Fruit fly (Drosophila melanogaster) whole organism, embryonic: Measurements from ENCODE around the gene Ing5.

Experiments
- Aef1 ChIP-seq: fragments of 200-800 bp; sonication (Bioruptor generic); IDR thresholded peaks from 3 replicates; pipeline ENCODE4 v1.3.6; 2022; ENCODE audit warnings: missing biosample characterization, missing genetic modification characterization
- B-H2 ChIP-seq: fragments of 200-800 bp; sonication (Bioruptor generic); optimal IDR thresholded peaks from 2 replicates; lab custom pipeline; 2018; ENCODE audit warnings: missing biosample characterization, mild to moderate bottlenecking, missing genetic modification characterization
- BEAF-32 ChIP-seq: fragments of 200-800 bp; sonication (Bioruptor generic); optimal IDR thresholded peaks from 3 replicates; lab custom pipeline; 2017; ENCODE audit warnings: missing biosample characterization, missing genetic modification characterization, mild to moderate bottlenecking, moderate library complexity, missing genetic modification reagents
- Bdp1 ChIP-seq: fragments of 200-800 bp; sonication (Bioruptor generic); optimal IDR thresholded peaks from 3 replicates; lab custom pipeline; 2016; ENCODE audit warnings: missing biosample characterization, missing genetic modification characterization
- CG10209 ChIP-seq: fragments of 200-800 bp; sonication (Bioruptor generic); optimal IDR thresholded peaks from 3 replicates; lab custom pipeline; 2017; ENCODE audit warnings: missing biosample characterization, mild to moderate bottlenecking, missing genetic modification characterization, missing genetic modification reagents
- CG10543 ChIP-seq: fragments of 200-800 bp; sonication (Bioruptor generic); optimal IDR thresholded peaks from 3 replicates; lab custom pipeline; 2017; ENCODE audit warnings: missing biosample characterization, mild to moderate bottlenecking, missing genetic modification characterization, moderate library complexity
- CG11723 ChIP-seq: fragments of 200-800 bp; sonication (Bioruptor generic); optimal IDR thresholded peaks from 2 replicates; lab custom pipeline; 2017; ENCODE audit warnings: missing biosample characterization, mild to moderate bottlenecking, missing genetic modification characterization
- CG13775 ChIP-seq: fragments of 200-800 bp; sonication (Bioruptor generic); optimal IDR thresholded peaks from 3 replicates; lab custom pipeline; 2017; ENCODE audit warnings: missing biosample characterization, mild to moderate bottlenecking, missing genetic modification characterization
- CG1603 ChIP-seq: fragments of 200-800 bp; sonication (Bioruptor generic); optimal IDR thresholded peaks from 2 replicates; lab custom pipeline; 2019; ENCODE audit warnings: missing biosample characterization, mild to moderate bottlenecking, missing genetic modification characterization, moderate library complexity
- CG18262 ChIP-seq: fragments of 200-800 bp; optimal IDR thresholded peaks from 3 replicates; lab custom pipeline; 2019; ENCODE audit warnings: missing biosample characterization, mild to moderate bottlenecking, missing genetic modification characterization, moderate library complexity
- CG3065 ChIP-seq: fragments of 200-800 bp; sonication (Bioruptor generic); optimal IDR thresholded peaks from 2 replicates; lab custom pipeline; 2016; ENCODE audit warnings: missing biosample characterization, missing genetic modification characterization
- CG31388 ChIP-seq: fragments of 200-800 bp; sonication (Bioruptor generic); optimal IDR thresholded peaks from 2 replicates; lab custom pipeline; 2016; ENCODE audit warnings: missing biosample characterization, missing genetic modification characterization
- CG32767 ChIP-seq: fragments of 200-800 bp; sonication (Bioruptor generic); IDR thresholded peaks from 2 replicates; pipeline ENCODE4 v1.3.6; 2022; ENCODE audit warnings: missing biosample characterization, missing genetic modification characterization
- CG4424 ChIP-seq: fragments of 200-800 bp; sonication (Bioruptor generic); optimal IDR thresholded peaks from 3 replicates; lab custom pipeline; 2016; ENCODE audit warnings: missing biosample characterization, missing genetic modification characterization
- CG4617 ChIP-seq: fragments of 200-800 bp; sonication (Bioruptor generic); optimal IDR thresholded peaks from 3 replicates; lab custom pipeline; 2016; ENCODE audit warnings: missing biosample characterization, missing genetic modification characterization, borderline replicate concordance
- CG6683 ChIP-seq: fragments of 200-800 bp; sonication (Bioruptor generic); optimal IDR thresholded peaks from 2 replicates; lab custom pipeline; 2017; ENCODE audit warnings: missing biosample characterization, mild to moderate bottlenecking, missing genetic modification characterization, missing genetic modification reagents
- CG6813 ChIP-seq: fragments of 200-800 bp; sonication (Bioruptor generic); optimal IDR thresholded peaks from 2 replicates; lab custom pipeline; 2017; ENCODE audit warnings: missing biosample characterization, missing genetic modification characterization, mild to moderate bottlenecking, moderate library complexity, missing genetic modification reagents
- CG7357 ChIP-seq: fragments of 200-800 bp; sonication (Bioruptor generic); IDR thresholded peaks from 3 replicates; pipeline ENCODE4 v1.3.6; 2022; ENCODE audit warnings: missing biosample characterization, missing genetic modification characterization
- CG8388 ChIP-seq: fragments of 200-800 bp; sonication (Bioruptor generic); optimal IDR thresholded peaks from 2 replicates; lab custom pipeline; 2019; ENCODE audit warnings: missing biosample characterization, mild to moderate bottlenecking, missing genetic modification characterization, moderate library complexity
- D19A ChIP-seq: fragments of 200-800 bp; optimal IDR thresholded peaks from 3 replicates; lab custom pipeline; 2019; ENCODE audit warnings: missing biosample characterization, mild to moderate bottlenecking, missing genetic modification characterization, moderate library complexity
- Fer2 ChIP-seq: fragments of 200-800 bp; sonication (Bioruptor generic); optimal IDR thresholded peaks from 2 replicates; lab custom pipeline; 2018; ENCODE audit warnings: missing biosample characterization, mild to moderate bottlenecking, missing genetic modification characterization, moderate library complexity
- Hey ChIP-seq: fragments of 200-800 bp; sonication (Bioruptor generic); optimal IDR thresholded peaks from 3 replicates; lab custom pipeline; 2018; ENCODE audit warnings: missing biosample characterization, mild to moderate bottlenecking, missing genetic modification characterization
- HmgZ ChIP-seq: fragments of 200-800 bp; sonication (Bioruptor generic); optimal IDR thresholded peaks from 2 replicates; lab custom pipeline; 2018; ENCODE audit warnings: missing biosample characterization, mild to moderate bottlenecking, missing genetic modification characterization
- Hmr ChIP-seq: fragments of 200-800 bp; sonication (Bioruptor generic); optimal IDR thresholded peaks from 3 replicates; lab custom pipeline; 2017; ENCODE audit warnings: mild to moderate bottlenecking, missing biosample characterization, missing genetic modification reagents, missing genetic modification characterization
- Hsf ChIP-seq: fragments of 200-800 bp; sonication (Bioruptor generic); optimal IDR thresholded peaks from 3 replicates; lab custom pipeline; 2016; ENCODE audit warnings: missing biosample characterization, missing genetic modification characterization
- MBD-R2 ChIP-seq: fragments of 200-800 bp; sonication (Bioruptor generic); IDR thresholded peaks from 2 replicates; pipeline ENCODE4 v1.3.6; 2022; ENCODE audit warnings: missing biosample characterization, missing genetic modification characterization
- Max ChIP-seq: fragments of 200-800 bp; sonication (Bioruptor generic); optimal IDR thresholded peaks from 2 replicates; lab custom pipeline; 2016; ENCODE audit warnings: missing biosample characterization, mild to moderate bottlenecking, missing genetic modification characterization
- Mes4 ChIP-seq: fragments of 200-800 bp; sonication (Bioruptor generic); optimal IDR thresholded peaks from 2 replicates; lab custom pipeline; 2016; ENCODE audit warnings: missing biosample characterization, missing genetic modification characterization
- NC2β ChIP-seq: fragments of 200-800 bp; sonication (Bioruptor generic); optimal IDR thresholded peaks from 2 replicates; lab custom pipeline; 2016; ENCODE audit warnings: missing biosample characterization, missing genetic modification characterization
- Opbp ChIP-seq: fragments of 200-800 bp; sonication (Bioruptor generic); IDR thresholded peaks from 3 replicates; pipeline ENCODE4 v1.3.6; 2022; ENCODE audit warnings: missing biosample characterization, missing genetic modification characterization; ENCODE audit not compliant: partially characterized antibody
- Sox102F ChIP-seq: fragments of 200-800 bp; sonication (Bioruptor generic); optimal IDR thresholded peaks from 2 replicates; lab custom pipeline; 2018; ENCODE audit warnings: missing biosample characterization, mild to moderate bottlenecking, missing genetic modification characterization, moderate library complexity
- Sry-δ ChIP-seq: fragments of 200-800 bp; sonication (Bioruptor generic); optimal IDR thresholded peaks from 2 replicates; lab custom pipeline; 2016; ENCODE audit warnings: missing biosample characterization, missing genetic modification characterization
- Ssrp ChIP-seq: fragments of 200-800 bp; sonication (Bioruptor generic); optimal IDR thresholded peaks from 2 replicates; lab custom pipeline; 2018; ENCODE audit warnings: missing biosample characterization, mild to moderate bottlenecking, missing genetic modification characterization, moderate library complexity
- Xrp1 ChIP-seq: fragments of 200-800 bp; sonication (Bioruptor generic); IDR thresholded peaks from 2 replicates; pipeline ENCODE4 v1.3.6; 2022; ENCODE audit warnings: missing biosample characterization, missing genetic modification characterization
- al ChIP-seq: fragments of 200-800 bp; sonication (Bioruptor generic); IDR thresholded peaks from 2 replicates; pipeline ENCODE4 v1.3.6; 2022; ENCODE audit warnings: missing biosample characterization, missing genetic modification characterization
- ash1 ChIP-seq: fragments of 200-800 bp; sonication (Bioruptor generic); optimal IDR thresholded peaks from 2 replicates; lab custom pipeline; 2018; ENCODE audit warnings: missing biosample characterization, mild to moderate bottlenecking, missing genetic modification characterization
- bcd ChIP-seq: fragments of 200-800 bp; sonication (Bioruptor generic); optimal IDR thresholded peaks from 2 replicates; lab custom pipeline; 2017; ENCODE audit warnings: missing biosample characterization, mild to moderate bottlenecking, missing genetic modification characterization
- fu2 ChIP-seq: fragments of 200-800 bp; sonication (Bioruptor generic); optimal IDR thresholded peaks from 2 replicates; lab custom pipeline; 2016; ENCODE audit warnings: missing biosample characterization, missing genetic modification characterization
- gem ChIP-seq: fragments of 200-800 bp; sonication (Bioruptor generic); optimal IDR thresholded peaks from 2 replicates; lab custom pipeline; 2019; ENCODE audit warnings: missing biosample characterization, mild to moderate bottlenecking, missing genetic modification characterization, moderate library complexity
- hkb ChIP-seq, 2 experiments: fragments of 200-800 bp in 1 of 2; fragments of >200 bp in 1 of 2; sonication (Bioruptor generic) in 1 of 2; IDR thresholded peaks in 1 of 2; optimal IDR thresholded peaks in 1 of 2; 2 replicates each; pipeline versions ENCODE4 v1.3.6 to Lab custom; 2017 to 2022; ENCODE audit warnings: missing biosample characterization in 1 of 2, missing genetic modification characterization in 1 of 2
- lilli ChIP-seq: fragments of 200-800 bp; sonication (Bioruptor generic); optimal IDR thresholded peaks from 3 replicates; lab custom pipeline; 2016; ENCODE audit warnings: missing biosample characterization, missing genetic modification characterization
- lmd ChIP-seq: fragments of 200-800 bp; sonication (Bioruptor generic); IDR thresholded peaks from 2 replicates; pipeline ENCODE4 v1.3.6; 2022; ENCODE audit warnings: missing biosample characterization, missing genetic modification characterization
- peb ChIP-seq: fragments of 200-800 bp; sonication (Bioruptor generic); IDR thresholded peaks from 2 replicates; pipeline ENCODE4 v1.3.6; 2022; ENCODE audit warnings: missing biosample characterization, missing genetic modification characterization
- pho ChIP-seq: fragments of 200-800 bp; sonication (Bioruptor generic); optimal IDR thresholded peaks from 2 replicates; lab custom pipeline; 2016; ENCODE audit warnings: missing biosample characterization, missing genetic modification characterization
- pum ChIP-seq: fragments of 200-800 bp; sonication (Bioruptor generic); optimal IDR thresholded peaks from 2 replicates; lab custom pipeline; 2016; ENCODE audit warnings: missing biosample characterization, missing genetic modification characterization
- pzg ChIP-seq: fragments of 200-800 bp; sonication (Bioruptor generic); optimal IDR thresholded peaks from 3 replicates; lab custom pipeline; 2018; ENCODE audit warnings: missing biosample characterization, mild to moderate bottlenecking, missing genetic modification characterization, moderate library complexity
- sob ChIP-seq: fragments of 200-800 bp; sonication (Bioruptor generic); IDR thresholded peaks from 2 replicates; pipeline ENCODE4 v1.3.6; 2022; ENCODE audit warnings: missing biosample characterization, missing genetic modification characterization
- twi ChIP-seq: fragments of 200-800 bp; optimal IDR thresholded peaks from 2 replicates; lab custom pipeline; 2019; ENCODE audit warnings: missing biosample characterization, mild to moderate bottlenecking, missing genetic modification characterization, moderate library complexity
- vvl ChIP-seq: fragments of 200-800 bp; sonication (Bioruptor generic); IDR thresholded peaks from 2 replicates; pipeline ENCODE4 v1.3.6; 2022; ENCODE audit warnings: missing biosample characterization, missing genetic modification characterization

The Ing5 gene

DNA sequence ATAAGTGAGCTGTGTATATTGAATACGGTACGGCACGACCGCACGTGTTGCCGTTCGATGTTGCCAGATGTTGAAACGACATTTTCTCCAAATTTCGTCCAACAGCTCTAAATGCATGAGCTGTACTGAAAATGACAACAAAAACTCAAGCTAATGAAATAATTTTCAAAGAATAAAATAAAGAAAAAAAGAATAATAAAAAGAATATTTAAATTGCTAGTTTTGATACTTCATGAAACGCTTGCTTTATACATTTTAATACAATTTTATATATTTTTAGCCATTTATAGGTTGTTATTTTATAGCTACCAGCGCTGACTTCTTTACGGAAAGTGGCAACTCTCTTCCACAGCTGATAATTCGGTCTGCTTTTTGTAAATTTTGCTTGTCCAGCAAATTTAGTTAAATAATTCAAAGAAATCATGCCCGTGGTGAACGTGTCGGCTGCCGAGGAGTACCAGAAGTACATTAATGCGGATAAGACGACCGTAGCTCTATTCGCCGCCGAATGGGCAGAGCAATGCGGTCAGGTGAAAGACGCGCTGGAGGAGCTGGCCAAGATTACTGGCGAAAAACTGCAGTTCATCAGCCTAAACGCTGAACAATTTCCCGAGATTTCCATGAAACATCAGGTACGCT, 20.9 kb downstream of the Ing5 start, which contains the start of the genes Nnp-1 and Grx3 (continued):
- TF ChIP-seq al (GFP tag; lab: Robert Waterston, UW), result 0 out of 2 replicates have a peak, but pooled peaks have one; percentile 22
- no peak for TF ChIP-seq Sox102F (GFP tag; lab: Kevin White, UChicago)
- peak; percentile 32; the same call in 1 of the 2 replicates for TF ChIP-seq lmd (GFP tag; lab: Robert Waterston, UW)
- no peak for TF ChIP-seq vvl (GFP tag; lab: Robert Waterston, UW)
- peak; percentile 65 for TF ChIP-seq CG7357 (GFP tag; lab: Robert Waterston, UW)
- TF ChIP-seq CG31388 (GFP tag; lab: Kevin White, UChicago), result no peak
- TF ChIP-seq lilli, result peak; percentile 48
- no peak for TF ChIP-seq CG3065
- peak; percentile 52 for TF ChIP-seq HmgZ (tag; lab: Kevin White, UChicago)
- peak; percentile 59 for TF ChIP-seq twi (tag; lab: Kevin White, UChicago)
- TF ChIP-seq Ssrp (tag; lab: Kevin White, UChicago), result peak; percentile 29
- peak; percentile 7 for TF ChIP-seq Hsf (GFP tag; lab: Kevin White, UChicago)
- peak; percentile 49 for TF ChIP-seq pzg (GFP tag; lab: Kevin White, UChicago)
- TF ChIP-seq NC2β (GFP tag; lab: Kevin White, UChicago), result no peak
- TF ChIP-seq hkb (optimal IDR thresholded peaks at IDR 0.05; lab: Kevin White, UChicago), result peak; percentile 21
- no peak for TF ChIP-seq hkb (GFP tag; IDR thresholded peaks at IDR 0.05; lab: Robert Waterston, UW)
- TF ChIP-seq CG10543 (GFP tag; lab: Kevin White, UChicago), result peak; percentile 82
- TF ChIP-seq Fer2 (tag; lab: Kevin White, UChicago), result peak; percentile 54
- no peak for TF ChIP-seq ash1
- TF ChIP-seq CG13775 (GFP tag; lab: Kevin White, UChicago), result peak; percentile 44
- peak; percentile 45 for TF ChIP-seq bcd (GFP tag; lab: Kevin White, UChicago)
- no peak for TF ChIP-seq CG10209 (GFP tag; lab: Kevin White, UChicago)
- peak; percentile 98 for TF ChIP-seq Max (GFP tag; lab: Kevin White, UChicago)
- TF ChIP-seq Xrp1 (GFP tag; lab: Robert Waterston, UW), result peak; percentile 58
- no peak for TF ChIP-seq gem (tag; lab: Kevin White, UChicago)
- peak; percentile 62 for TF ChIP-seq CG4617
- TF ChIP-seq CG4424, result peak; percentile 59
- peak; percentile 73 for TF ChIP-seq B-H2 (GFP tag; lab: Kevin White, UChicago)
- TF ChIP-seq peb (GFP tag; lab: Robert Waterston, UW), result no peak
- peak; percentile 7 for TF ChIP-seq pho
- peak; percentile 52 for TF ChIP-seq Bdp1 (GFP tag; lab: Kevin White, UChicago)
- TF ChIP-seq Opbp (GFP tag; lab: Robert Waterston, UW), result no peak
- no peak for TF ChIP-seq Hey (tag; lab: Kevin White, UChicago)
- no peak for TF ChIP-seq pum (GFP tag; lab: Kevin White, UChicago)
- TF ChIP-seq fu2 (GFP tag; lab: Kevin White, UChicago), result no peak
- TF ChIP-seq CG8388 (GFP tag; lab: Kevin White, UChicago), result no peak
- TF ChIP-seq sob (GFP tag; lab: Robert Waterston, UW), result peak; percentile 44; the same call in 1 of the 2 replicates
- no peak for TF ChIP-seq CG11723 (GFP tag; lab: Kevin White, UChicago)
- TF ChIP-seq Mes4, result no peak
- no peak for TF ChIP-seq CG6813 (GFP tag; lab: Kevin White, UChicago)
- TF ChIP-seq Sry-δ (GFP tag; lab: Kevin White, UChicago), result no peak
- TF ChIP-seq MBD-R2 (GFP tag; lab: Robert Waterston, UW), result peak; percentile 57
- TF ChIP-seq CG18262, result no peak
- TF ChIP-seq Aef1 (GFP tag; lab: Robert Waterston, UW), result peak; percentile 30; the same call in 2 of the 3 replicates
- TF ChIP-seq CG6683, result no peak
- no peak for TF ChIP-seq D19A
- peak; percentile 26; the same call in 1 of the 2 replicates for TF ChIP-seq CG32767 (GFP tag; lab: Robert Waterston, UW)
- TF ChIP-seq Hmr (GFP tag; lab: Kevin White, UChicago), result peak; percentile 20
- TF ChIP-seq CG1603, result no peak
- TF ChIP-seq BEAF-32 (GFP tag; lab: Kevin White, UChicago), result peak; percentile 41
